Worm (Caenorhabditis elegans) whole organism, L4/young adult: ENCODE results near the gene M02B7.7.

Experiments
- dao-5 ChIP-seq: sonication (generic microtip); optimal IDR thresholded peaks from 2 replicates; lab custom pipeline; 2016; ENCODE audit warnings: missing genotype, missing genetic modification characterization, moderate library complexity, missing compliant biosample characterization
- him-1 ChIP-seq: sonication (generic microtip); optimal IDR thresholded peaks from 2 replicates; lab custom pipeline; 2016; ENCODE audit warnings: missing genotype, missing genetic modification reagents, missing genetic modification characterization, missing compliant biosample characterization

ce11 chrIV:3847489-3847888, 40.5 kb upstream of the M02B7.7 start:
- no peak for TF ChIP-seq him-1 (tag; lab: Kevin White, UChicago)
- TF ChIP-seq dao-5 (tag; lab: Kevin White, UChicago) = no peak
